Worm (Caenorhabditis elegans): ENCODE data around the gene unc-61.

DNA sequence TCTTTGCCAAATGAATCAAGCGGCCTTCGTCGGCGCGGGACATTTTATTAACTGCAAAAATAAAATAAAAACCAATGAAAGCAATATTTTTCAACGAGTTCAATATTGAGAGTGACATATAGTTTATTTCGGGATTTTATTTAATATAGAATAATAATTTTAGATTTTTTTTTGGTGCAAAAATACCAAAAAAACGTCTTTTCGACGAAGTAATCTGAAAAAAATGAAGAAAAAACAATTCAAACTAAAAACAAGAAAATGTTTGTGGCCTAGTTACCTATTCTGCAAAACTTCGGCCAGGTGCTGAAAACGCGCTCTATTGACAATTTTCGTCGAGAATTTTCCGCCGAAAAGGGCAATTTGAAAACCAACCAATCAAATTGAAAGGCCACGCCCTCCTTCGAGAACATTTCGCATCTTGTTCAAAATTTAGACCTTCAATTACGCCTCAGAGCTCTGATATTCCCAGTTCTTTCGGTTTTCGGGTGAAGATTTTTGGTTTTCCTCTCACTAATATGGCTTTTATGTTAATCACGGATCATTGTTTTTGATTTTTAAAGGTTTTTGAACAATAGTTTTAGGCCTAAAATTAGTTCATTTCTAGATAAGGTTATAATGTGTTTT, 48.5 kb downstream of the unc-61 start, which contains the start of gene C47E8.4:
- TF ChIP-seq aly-2 (tag; optimal IDR thresholded peaks at IDR 0.05) (peak; percentile 95), efl-1 (optimal IDR thresholded peaks at IDR 0.05) (peak; percentile 95), efl-1 (GFP tag; optimal IDR thresholded peaks at IDR 0.05 in 1 of 2) (peak; percentile 86 to 99), nhr-77 (tag; optimal IDR thresholded peaks at IDR 0.05) (peak; percentile 99)
